Worm (Caenorhabditis elegans): ENCODE data around the gene Y41G9A.5.

- TF ChIP-seq ceh-6 (GFP tag; optimal IDR thresholded peaks at IDR 0.05) (no peak), ceh-31 (tag; optimal IDR thresholded peaks at IDR 0.05) (no peak)
These were observed 2.9 kb upstream of the Y41G9A.5 start for ce11 chrX:2943611-2944010.
